ENCODE assay signal across 1 fruit fly cellular context in the genomic region with DNA sequence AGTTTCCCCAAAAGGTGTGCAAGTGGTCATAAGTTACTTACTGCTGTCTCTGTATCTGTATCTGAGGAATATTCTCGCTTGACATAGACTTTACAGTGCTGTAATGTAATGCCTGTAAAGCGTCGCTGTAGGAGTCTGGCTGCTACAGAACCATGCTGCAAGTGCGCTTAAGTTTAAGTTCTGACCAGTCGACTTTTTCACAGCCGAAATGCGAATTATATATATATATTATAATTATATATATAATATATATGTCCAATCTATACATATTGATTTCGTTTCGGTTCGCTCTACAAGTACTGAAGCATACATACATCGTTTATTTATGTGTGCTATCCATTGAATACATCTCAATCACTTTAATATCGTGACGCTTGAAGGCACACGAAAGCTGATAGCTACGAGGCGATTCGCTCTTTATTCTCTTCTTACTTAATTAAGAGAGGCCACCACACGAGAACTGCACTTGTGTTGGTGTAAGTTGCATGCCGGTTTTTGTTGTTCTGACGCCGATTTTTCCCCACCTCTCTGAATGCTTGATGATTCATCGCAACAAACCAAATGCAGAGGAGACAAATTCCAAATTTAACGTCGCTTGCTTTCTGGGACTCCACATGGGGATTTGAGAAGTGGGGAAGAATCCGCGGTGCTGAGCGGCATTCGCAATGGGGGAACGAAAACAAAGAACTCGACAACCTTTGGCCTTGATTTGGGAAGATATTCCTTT.
TF ChIP-seq lines count a peak whose summit lies in the region.

No protein-coding gene starts in this region.

TF ChIP-seq in whole organism, embryonic, 481 proteins besides CTCF, POLR2A, EP300 and RAD21 (continued from another document):
- TF ChIP-seq mld (GFP tag; IDR thresholded peaks at IDR 0.05; lab: Robert Waterston, UW; ENCODE audit: partially characterized antibody): no peak
- no peak for TF ChIP-seq Dip3 (GFP tag; optimal IDR thresholded peaks at IDR 0.05; lab: Kevin White, UChicago)
- TF ChIP-seq CG18619 (GFP tag; optimal IDR thresholded peaks at IDR 0.05; lab: Kevin White, UChicago): peak; percentile 6
- TF ChIP-seq CG2889 (GFP tag; IDR thresholded peaks at IDR 0.05; lab: Robert Waterston, UW): no peak
- peak; percentile 11 for TF ChIP-seq Vsx1 (GFP tag; optimal IDR thresholded peaks at IDR 0.05; lab: Kevin White, UChicago)
- no peak for TF ChIP-seq CG10321 (GFP tag; IDR thresholded peaks at IDR 0.05; lab: Robert Waterston, UW)
- no peak for TF ChIP-seq ash1 (GFP tag; optimal IDR thresholded peaks at IDR 0.05; lab: Kevin White, UChicago)
- TF ChIP-seq Hmr (GFP tag; optimal IDR thresholded peaks at IDR 0.05; lab: Kevin White, UChicago): peak; percentile 39
- TF ChIP-seq E2f2 (GFP tag; IDR thresholded peaks at IDR 0.05; lab: Robert Waterston, UW): peak; percentile 80
- TF ChIP-seq zen2 (GFP tag; IDR thresholded peaks at IDR 0.05; lab: Robert Waterston, UW; ENCODE audit: partially characterized antibody): no peak
- no peak for TF ChIP-seq mam (GFP tag; optimal IDR thresholded peaks at IDR 0.05; lab: Kevin White, UChicago)
- no peak for TF ChIP-seq Atf6 (GFP tag; IDR thresholded peaks at IDR 0.05; lab: Robert Waterston, UW)
- TF ChIP-seq fd64A (GFP tag; optimal IDR thresholded peaks at IDR 0.05; lab: Kevin White, UChicago): no peak
- peak; percentile 43 for TF ChIP-seq sens (GFP tag; lab: Kevin White, UChicago)
- TF ChIP-seq dan (GFP tag; IDR thresholded peaks at IDR 0.05; lab: Robert Waterston, UW): no peak
- TF ChIP-seq CG7271 (tag; optimal IDR thresholded peaks at IDR 0.05; lab: Kevin White, UChicago): no peak
- peak; percentile 31; the same call in 1 of the 3 replicates for TF ChIP-seq CG2199 (GFP tag; IDR thresholded peaks at IDR 0.05; lab: Robert Waterston, UW)
- TF ChIP-seq CG7987 (GFP tag; optimal IDR thresholded peaks at IDR 0.05; lab: Kevin White, UChicago): no peak
- no peak for TF ChIP-seq CG31224 (GFP tag; IDR thresholded peaks at IDR 0.05; lab: Robert Waterston, UW)
- TF ChIP-seq Ets97D (GFP tag; optimal IDR thresholded peaks at IDR 0.05; lab: Kevin White, UChicago): no peak
- TF ChIP-seq Deaf1 (tag; optimal IDR thresholded peaks at IDR 0.05; lab: Kevin White, UChicago): peak; percentile 26
- no peak for TF ChIP-seq danr (GFP tag; IDR thresholded peaks at IDR 0.05; lab: Robert Waterston, UW)
- TF ChIP-seq Abd-B (GFP tag; optimal IDR thresholded peaks at IDR 0.05; lab: Kevin White, UChicago): peak; percentile 42
- no peak for TF ChIP-seq sqz (GFP tag; optimal IDR thresholded peaks at IDR 0.05; lab: Kevin White, UChicago)
- peak; percentile 1 for TF ChIP-seq Lhr (GFP tag; optimal IDR thresholded peaks at IDR 0.05; lab: Kevin White, UChicago)
- TF ChIP-seq zen (tag; optimal IDR thresholded peaks at IDR 0.05; lab: Kevin White, UChicago): no peak
- no peak for TF ChIP-seq CG11695 (GFP tag; IDR thresholded peaks at IDR 0.05; lab: Robert Waterston, UW)
- TF ChIP-seq Dfd (GFP tag; optimal IDR thresholded peaks at IDR 0.05; lab: Kevin White, UChicago): no peak
- no peak for TF ChIP-seq prd (optimal IDR thresholded peaks at IDR 0.05; lab: Kevin White, UChicago)
- TF ChIP-seq prd (GFP tag; IDR thresholded peaks at IDR 0.05; lab: Robert Waterston, UW): no peak
- TF ChIP-seq ci (GFP tag; IDR thresholded peaks at IDR 0.05; lab: Robert Waterston, UW): peak; percentile 73
- TF ChIP-seq slp2 (GFP tag; optimal IDR thresholded peaks at IDR 0.05; lab: Kevin White, UChicago): no peak
- TF ChIP-seq eyg (GFP tag; optimal IDR thresholded peaks at IDR 0.05; lab: Kevin White, UChicago): no peak
- TF ChIP-seq CG32772 (GFP tag; IDR thresholded peaks at IDR 0.05; lab: Robert Waterston, UW): no peak
- no peak for TF ChIP-seq z (GFP tag; IDR thresholded peaks at IDR 0.05; lab: Robert Waterston, UW)
- peak; percentile 7 for TF ChIP-seq pzg (GFP tag; optimal IDR thresholded peaks at IDR 0.05; lab: Kevin White, UChicago)
- no peak for TF ChIP-seq CG14667 (GFP tag; IDR thresholded peaks at IDR 0.05; lab: Robert Waterston, UW)
- TF ChIP-seq C15 (GFP tag; IDR thresholded peaks at IDR 0.05; lab: Robert Waterston, UW): no peak
- TF ChIP-seq CG4707 (GFP tag; optimal IDR thresholded peaks at IDR 0.05; lab: Kevin White, UChicago): peak; percentile 8
- no peak for TF ChIP-seq CG6765 (GFP tag; optimal IDR thresholded peaks at IDR 0.05; lab: Kevin White, UChicago)
- no peak for TF ChIP-seq sima (GFP tag; optimal IDR thresholded peaks at IDR 0.05; lab: Kevin White, UChicago)
- TF ChIP-seq unc-4 (GFP tag; IDR thresholded peaks at IDR 0.05; lab: Robert Waterston, UW; ENCODE audit: partially characterized antibody): no peak
- TF ChIP-seq Sox100B (GFP tag; optimal IDR thresholded peaks at IDR 0.05; lab: Kevin White, UChicago): peak; percentile 33
- no peak for TF ChIP-seq wdn (GFP tag; IDR thresholded peaks at IDR 0.05; lab: Robert Waterston, UW)
- TF ChIP-seq grn (GFP tag; optimal IDR thresholded peaks at IDR 0.05; lab: Kevin White, UChicago): peak; percentile 0
- TF ChIP-seq CG17328 (GFP tag; IDR thresholded peaks at IDR 0.05; lab: Robert Waterston, UW): 0 out of 2 replicates have a peak, but pooled peaks have one; percentile 18
- TF ChIP-seq YL-1 (GFP tag; optimal IDR thresholded peaks at IDR 0.05; lab: Kevin White, UChicago): peak; percentile 66
- TF ChIP-seq aop (GFP tag; IDR thresholded peaks at IDR 0.05; lab: Robert Waterston, UW): no peak
- no peak for TF ChIP-seq Lpt (GFP tag; optimal IDR thresholded peaks at IDR 0.05; lab: Kevin White, UChicago)
- TF ChIP-seq ac (GFP tag; optimal IDR thresholded peaks at IDR 0.05; lab: Kevin White, UChicago): no peak
- TF ChIP-seq Dip2 (GFP tag; IDR thresholded peaks at IDR 0.05; lab: Robert Waterston, UW): no peak
- no peak for TF ChIP-seq emc (GFP tag; optimal IDR thresholded peaks at IDR 0.05; lab: Kevin White, UChicago)
- peak; percentile 19 for TF ChIP-seq HmgZ (tag; optimal IDR thresholded peaks at IDR 0.05; lab: Kevin White, UChicago)
- TF ChIP-seq CG7839 (tag; optimal IDR thresholded peaks at IDR 0.05; lab: Kevin White, UChicago): peak; percentile 42
- TF ChIP-seq trem (tag; optimal IDR thresholded peaks at IDR 0.05; lab: Kevin White, UChicago): peak; percentile 16
- no peak for TF ChIP-seq Oaz (GFP tag; IDR thresholded peaks at IDR 0.05; lab: Robert Waterston, UW)
- TF ChIP-seq slbo (GFP tag; IDR thresholded peaks at IDR 0.05; lab: Robert Waterston, UW): no peak
- TF ChIP-seq stc (GFP tag; IDR thresholded peaks at IDR 0.05; lab: Robert Waterston, UW): 0 out of 2 replicates have a peak, but pooled peaks have one; percentile 28
- peak; percentile 61 for TF ChIP-seq CG15601 (tag; optimal IDR thresholded peaks at IDR 0.05; lab: Kevin White, UChicago)
- no peak for TF ChIP-seq H15 (GFP tag; IDR thresholded peaks at IDR 0.05; lab: Robert Waterston, UW)
- no peak for TF ChIP-seq CG18599 (GFP tag; optimal IDR thresholded peaks at IDR 0.05; lab: Kevin White, UChicago)
- TF ChIP-seq CG3726 (GFP tag; IDR thresholded peaks at IDR 0.05; lab: Robert Waterston, UW): no peak
